Worm (Caenorhabditis elegans): ENCODE data around the gene ZC239.16.

DNA sequence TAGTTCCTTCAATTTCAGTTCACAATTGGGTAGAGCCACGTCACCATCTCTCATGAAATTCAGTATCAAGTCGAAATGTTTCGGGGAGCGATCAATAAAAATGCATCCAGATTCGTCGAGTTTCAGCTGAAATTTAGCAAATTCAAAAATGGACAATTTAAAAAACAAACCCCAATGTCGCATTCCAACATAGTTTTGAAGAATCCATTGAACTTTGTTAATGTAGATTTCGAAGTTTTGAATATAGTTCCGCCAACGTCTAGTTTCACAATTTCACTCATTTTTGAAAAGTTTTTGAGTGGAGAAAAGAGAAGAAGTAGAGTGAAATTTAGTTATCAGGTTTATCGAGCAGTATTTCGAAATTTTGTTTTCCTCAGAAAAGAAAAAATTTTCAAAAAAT lies 3.4 kb downstream of the ZC239.16 start, which contains the start of gene ZC239.14:
- no peak for TF ChIP-seq snpc-4 (tag; optimal IDR thresholded peaks at IDR 0.05)
- no peak for TF ChIP-seq elt-3 (tag; optimal IDR thresholded peaks at IDR 0.05)
- no peak for TF ChIP-seq lin-13 (tag; optimal IDR thresholded peaks at IDR 0.05)
- no peak for TF ChIP-seq hlh-1 (tag; optimal IDR thresholded peaks at IDR 0.05)
- no peak for TF ChIP-seq ztf-11 (tag; optimal IDR thresholded peaks at IDR 0.05)
- no peak for TF ChIP-seq unc-62 (GFP tag; optimal IDR thresholded peaks at IDR 0.05)
- TF ChIP-seq mep-1 (tag; optimal IDR thresholded peaks at IDR 0.05), result no peak

Data from whole organism, mixed stage, embryonic.